Worm (Caenorhabditis elegans) whole organism, L4 larva: ENCODE data around the gene lact-3.

ENCODE experiments used
- F10B5.3 ChIP-seq: sonication (generic microtip); optimal IDR thresholded peaks from 2 replicates; lab custom pipeline; 2016; ENCODE audit warnings: mild to moderate bottlenecking, missing genetic modification characterization, missing compliant biosample characterization
- F26F4.8 ChIP-seq: fragments of 200-800 bp; sonication (Bioruptor generic); conservative IDR thresholded peaks from 2 replicates; pipeline ENCODE4 v1.3.6; 2022; ENCODE audit warnings: missing genetic modification characterization, missing compliant biosample characterization
- F37D6.2 ChIP-seq: sonication (generic microtip); optimal IDR thresholded peaks from 2 replicates; lab custom pipeline; 2016; ENCODE audit warnings: mild to moderate bottlenecking, missing genetic modification characterization, missing compliant biosample characterization
- F44E2.7 ChIP-seq: fragments of 200-800 bp; sonication (Bioruptor generic); IDR thresholded peaks from 2 replicates; pipeline ENCODE4 v2.1.2; 2022; ENCODE audit warnings: missing genetic modification characterization, missing compliant biosample characterization
- ZK337.2 ChIP-seq: fragments of 200-800 bp; sonication (Bioruptor generic); IDR thresholded peaks from 2 replicates; pipeline ENCODE4 v1.3.6; 2022; ENCODE audit warnings: missing genetic modification reagents, missing genetic modification characterization, missing compliant biosample characterization
- ZK546.5 ChIP-seq, 2 experiments: sonication (generic microtip); optimal IDR thresholded peaks; 2 replicates each; lab custom pipeline; 2017; ENCODE audit warnings: missing biosample characterization in 2 of 2, missing genetic modification characterization in 2 of 2
- aha-1 ChIP-seq: fragments of 150-350 bp; peaks from one replicate; lab custom pipeline; 2014; ENCODE audit warnings: missing biosample characterization, missing genetic modification characterization
- ceh-20 ChIP-seq: fragments of 200-800 bp; sonication (Bioruptor generic); IDR thresholded peaks from 2 replicates; pipeline ENCODE4 v1.3.6; 2022; ENCODE audit warnings: missing genetic modification reagents, missing genetic modification characterization, missing compliant biosample characterization
- ceh-62 ChIP-seq: sonication (generic microtip); optimal IDR thresholded peaks from 2 replicates; lab custom pipeline; 2017; ENCODE audit warnings: missing biosample characterization, missing genetic modification characterization
- ceh-82 ChIP-seq: sonication (generic microtip); optimal IDR thresholded peaks from 2 replicates; lab custom pipeline; 2017; ENCODE audit warnings: missing biosample characterization, missing genetic modification characterization
- daf-16 ChIP-seq, 3 experiments: sonication (generic microtip); optimal IDR thresholded peaks; 2 replicates each; lab custom pipeline; 2016 to 2017; ENCODE audit warnings: missing genetic modification characterization in 3 of 3, missing genetic modification reagents in 3 of 3, mild to moderate bottlenecking in 2 of 3, missing compliant biosample characterization in 2 of 3, missing biosample characterization in 1 of 3, moderate library complexity in 1 of 3
- dmd-9 ChIP-seq: fragments of 200-800 bp; sonication (Bioruptor generic); IDR thresholded peaks from 2 replicates; pipeline ENCODE4 v1.3.6; 2022; ENCODE audit warnings: missing genetic modification reagents, missing genetic modification characterization, missing compliant biosample characterization
- duxl-1 ChIP-seq: sonication (generic microtip); optimal IDR thresholded peaks from 2 replicates; lab custom pipeline; 2016; ENCODE audit warnings: mild to moderate bottlenecking, missing genetic modification characterization, moderate library complexity, missing compliant biosample characterization; ENCODE audit not compliant: poor library complexity
- egl-43 ChIP-seq: fragments of 200-800 bp; sonication (Bioruptor generic); IDR thresholded peaks from 2 replicates; pipeline ENCODE4 v1.3.6; 2022; ENCODE audit warnings: missing genetic modification reagents, missing genetic modification characterization, missing compliant biosample characterization
- hif-1 ChIP-seq, 2 experiments: sonication (generic microtip); optimal IDR thresholded peaks; 2 replicates each; lab custom pipeline; 2016 to 2017; ENCODE audit warnings: missing compliant biosample characterization in 2 of 2, missing genetic modification characterization in 2 of 2, missing genetic modification reagents in 2 of 2, missing genotype in 2 of 2, mild to moderate bottlenecking in 1 of 2
- hlh-11 ChIP-seq: fragments of 200-800 bp; sonication (Bioruptor generic); optimal IDR thresholded peaks from 2 replicates; lab custom pipeline; 2018; ENCODE audit warnings: mild to moderate bottlenecking, missing genetic modification characterization, missing compliant biosample characterization
- hlh-30 ChIP-seq: sonication (generic microtip); optimal IDR thresholded peaks from 2 replicates; lab custom pipeline; 2017; ENCODE audit warnings: antibody characterized with exemption, mild to moderate bottlenecking, missing genetic modification characterization, missing compliant biosample characterization; ENCODE audit not compliant: insufficient read depth
- jun-1 ChIP-seq: fragments of 150-350 bp; optimal IDR thresholded peaks from 2 replicates; lab custom pipeline; 2014; ENCODE audit warnings: missing biosample characterization, missing genetic modification reagents, missing genetic modification characterization
- lin-1 ChIP-seq: fragments of 200-800 bp; sonication (Bioruptor generic); IDR thresholded peaks from 2 replicates; pipeline ENCODE4 v1.3.6; 2022; ENCODE audit warnings: missing genetic modification reagents, missing genetic modification characterization, missing compliant biosample characterization
- lin-13 ChIP-seq: fragments of 150-350 bp; optimal IDR thresholded peaks from 2 replicates; lab custom pipeline; 2014; ENCODE audit warnings: missing biosample characterization, missing genetic modification reagents, missing genetic modification characterization
- lin-15B ChIP-seq: fragments of 150-350 bp; sonication (generic microtip); optimal IDR thresholded peaks from 3 replicates; lab custom pipeline; 2014; ENCODE audit warnings: missing biosample characterization, missing genetic modification characterization
- lin-29 ChIP-seq: fragments of 200-800 bp; sonication (Bioruptor generic); IDR thresholded peaks from 2 replicates; pipeline ENCODE4 v1.3.6; 2022; ENCODE audit warnings: missing genetic modification reagents, missing genetic modification characterization, missing compliant biosample characterization
- lin-38 ChIP-seq: fragments of 200-800 bp; sonication (Bioruptor generic); IDR thresholded peaks from 2 replicates; pipeline ENCODE4 v1.3.6; 2022; ENCODE audit warnings: missing genetic modification reagents, missing genetic modification characterization, missing compliant biosample characterization
- mxl-2 ChIP-seq: fragments of 200-800 bp; sonication (Bioruptor generic); conservative IDR thresholded peaks from 2 replicates; pipeline ENCODE4 v1.3.6; 2022; ENCODE audit warnings: missing genetic modification reagents, missing genetic modification characterization, missing compliant biosample characterization
- mxl-3 ChIP-seq: fragments of 200-800 bp; sonication (Bioruptor generic); optimal IDR thresholded peaks from 2 replicates; lab custom pipeline; 2018; ENCODE audit warnings: mild to moderate bottlenecking, missing genetic modification characterization, missing compliant biosample characterization
- nhr-28 ChIP-seq: fragments of 150-350 bp; optimal IDR thresholded peaks from 2 replicates; lab custom pipeline; 2014; ENCODE audit warnings: missing biosample characterization, missing genetic modification characterization
- nhr-48 ChIP-seq: sonication (generic microtip); optimal IDR thresholded peaks from 2 replicates; lab custom pipeline; 2016; ENCODE audit warnings: mild to moderate bottlenecking, missing genetic modification characterization, missing compliant biosample characterization
- nhr-6 ChIP-seq: fragments of 150-350 bp; optimal IDR thresholded peaks from 2 replicates; lab custom pipeline; 2014; ENCODE audit warnings: missing biosample characterization, missing genetic modification characterization
- php-3 ChIP-seq: fragments of 200-800 bp; sonication (Bioruptor generic); IDR thresholded peaks from 2 replicates; pipeline ENCODE4 v1.3.6; 2022; ENCODE audit warnings: missing genetic modification reagents, missing genetic modification characterization, missing compliant biosample characterization
- set-16 ChIP-seq: fragments of 200-800 bp; sonication (Bioruptor generic); IDR thresholded peaks from 2 replicates; pipeline ENCODE4 v1.3.6; 2022; ENCODE audit warnings: missing genetic modification reagents, missing genetic modification characterization, missing compliant biosample characterization
- skn-1 ChIP-seq: fragments of 150-350 bp; optimal IDR thresholded peaks from 2 replicates; lab custom pipeline; 2014; ENCODE audit warnings: missing biosample characterization, missing genetic modification characterization
- snpc-4 ChIP-seq: fragments of 150-350 bp; optimal IDR thresholded peaks from 2 replicates; lab custom pipeline; 2014; ENCODE audit warnings: missing biosample characterization, missing genetic modification characterization
- tag-97 ChIP-seq: fragments of 200-800 bp; sonication (Bioruptor generic); IDR thresholded peaks from 2 replicates; pipeline ENCODE4 v1.3.6; 2022; ENCODE audit warnings: missing genetic modification characterization, missing compliant biosample characterization
- unc-130 ChIP-seq: sonication (generic microtip); optimal IDR thresholded peaks from 2 replicates; lab custom pipeline; 2016; ENCODE audit warnings: missing genetic modification reagents, missing genetic modification characterization, missing compliant biosample characterization
- unc-39 ChIP-seq: sonication (generic microtip); optimal IDR thresholded peaks from 2 replicates; lab custom pipeline; 2017; ENCODE audit warnings: missing biosample characterization, missing genetic modification characterization
- zfp-3 ChIP-seq: fragments of 200-800 bp; sonication (Bioruptor generic); conservative IDR thresholded peaks from 2 replicates; pipeline ENCODE4 v1.3.6; 2022; ENCODE audit warnings: missing genetic modification reagents, missing genetic modification characterization, missing compliant biosample characterization

lact-3 gene

ce11 chrII:10684954-10685353 is 27.5 kb upstream of the lact-3 start:
- TF ChIP-seq aha-1 (peak; percentile 91), ceh-20 (GFP tag; lab: Robert Waterston, UW) (no peak)

- no peak for TF ChIP-seq hlh-30
- no peak for TF ChIP-seq F37D6.2 (tag; lab: Kevin White, UChicago)
- peak; percentile 66 for TF ChIP-seq aha-1
- no peak for TF ChIP-seq F10B5.3
Observed at ce11 chrII:10680614-10681013, 23.1 kb upstream of the lact-3 start.

ce11 chrII:10680130-10680529 is 22.6 kb upstream of the lact-3 start:
- TF ChIP-seq ceh-82 (tag; lab: Kevin White, UChicago) (no peak), php-3 (no peak)
- TF ChIP-seq, all 104 proteins: peak for 0

- no peak for TF ChIP-seq ZK546.5 (tag; optimal IDR thresholded peaks at IDR 0.05; lab: Kevin White, UChicago)
- no peak for TF ChIP-seq jun-1 (tag; lab: Kevin White, UChicago)
Observed at ce11 chrII:10675302-10675701, 17.8 kb upstream of the lact-3 start, which contains the start of gene ptb-1. Gene ptb-1 (plus strand): TSS chrII:10675602.

ce11 chrII:10665031-10665430 is 7.5 kb upstream of the lact-3 start, which contains the start of gene D2089.3:
Gene D2089.3 (minus strand): TSS chrII:10665131.
- TF ChIP-seq lin-1 (GFP tag; lab: Robert Waterston, UW): no peak
- TF ChIP-seq daf-16 (GFP tag; optimal IDR thresholded peaks at IDR 0.05; lab: Kevin White, UChicago): no peak
- no peak for TF ChIP-seq daf-16 (tag; optimal IDR thresholded peaks at IDR 0.05; lab: Kevin White, UChicago)
- TF ChIP-seq lin-29 (GFP tag; lab: Robert Waterston, UW): no peak
- TF ChIP-seq aha-1: peak; percentile 66
- TF ChIP-seq, all 104 proteins: peak for 1

- TF ChIP-seq lin-38 (GFP tag; lab: Robert Waterston, UW): peak; percentile 88
- TF ChIP-seq mxl-3: no peak
- TF ChIP-seq, all 104 proteins: peak for 1
Observed at ce11 chrII:10662698-10663097, 5.2 kb upstream of the lact-3 start, which contains the start of gene D2089.8. Gene D2089.8 (minus strand): TSS chrII:10662781.

- TF ChIP-seq tag-97 (GFP tag; lab: Robert Waterston, UW): no peak
- TF ChIP-seq aha-1: peak; percentile 86
- no peak for TF ChIP-seq snpc-4 (tag; lab: Kevin White, UChicago)
Observed at ce11 chrII:10662279-10662678, 4.8 kb upstream of the lact-3 start.

ce11 chrII:10661448-10662064 is 4.1 kb upstream of the lact-3 start:
- TF ChIP-seq lin-13 (GFP tag; lab: Kevin White, UChicago) (no peak), hlh-30 (peak; percentile 68), ZK337.2 (GFP tag; lab: Robert Waterston, UW) (no peak), set-16 (GFP tag; lab: Robert Waterston, UW) (peak; percentile 56), hlh-11 (tag; lab: Kevin White, UChicago) (peak; percentile 53), nhr-28 (tag; lab: Kevin White, UChicago) (peak; percentile 1)

- TF ChIP-seq nhr-6 (tag; lab: Kevin White, UChicago): no peak
- no peak for TF ChIP-seq duxl-1 (tag; lab: Kevin White, UChicago)
- no peak; the same call in 1 of the 2 replicates for TF ChIP-seq lin-38 (GFP tag; lab: Robert Waterston, UW)
- TF ChIP-seq hif-1 (tag; optimal IDR thresholded peaks at IDR 0.05; lab: Kevin White, UChicago): no peak
- TF ChIP-seq lin-15B (tag; lab: Kevin White, UChicago): no peak
- no peak for TF ChIP-seq skn-1 (tag; lab: Kevin White, UChicago)
- no peak for TF ChIP-seq F26F4.8 (GFP tag; lab: Robert Waterston, UW)
- no peak for TF ChIP-seq nhr-48 (tag; lab: Kevin White, UChicago)
- no peak for TF ChIP-seq unc-39 (tag; lab: Kevin White, UChicago)
- TF ChIP-seq egl-43 (GFP tag; lab: Robert Waterston, UW): no peak
- TF ChIP-seq ceh-62 (tag; lab: Kevin White, UChicago): no peak
- no peak for TF ChIP-seq unc-130 (GFP tag; lab: Kevin White, UChicago)
- TF ChIP-seq dmd-9 (GFP tag; lab: Robert Waterston, UW): no peak
- TF ChIP-seq F44E2.7 (GFP tag; lab: Robert Waterston, UW): no peak
- TF ChIP-seq zfp-3 (GFP tag; lab: Robert Waterston, UW): no peak
- no peak for TF ChIP-seq mxl-2 (GFP tag; lab: Robert Waterston, UW)
Observed at ce11 chrII:10660892-10661291, 3.4 kb upstream of the lact-3 start, which contains the start of gene marc-2. Gene marc-2 (minus strand): TSS chrII:10660992.
